Worm (Caenorhabditis elegans) whole organism, L1 larva: Measurements from ENCODE around the gene pals-29.
A peak's percentile ranks its signal among the peaks of the same experiment; 100 is the strongest.

Experiments used
- C16A3.4 ChIP-seq: fragments of 150-350 bp; optimal IDR thresholded peaks from 2 replicates; lab custom pipeline; 2014; ENCODE audit warnings: missing biosample characterization, missing genetic modification characterization
- Y116A8C.19 ChIP-seq: sonication (generic microtip); optimal IDR thresholded peaks from 2 replicates; lab custom pipeline; 2016; ENCODE audit warnings: missing compliant biosample characterization, missing genetic modification characterization, borderline replicate concordance
- aha-1 ChIP-seq: fragments of 150-350 bp; optimal IDR thresholded peaks from 2 replicates; lab custom pipeline; 2014; ENCODE audit warnings: missing biosample characterization, missing genetic modification characterization
- alr-1 ChIP-seq: fragments of 200-800 bp; sonication (Bioruptor generic); optimal IDR thresholded peaks from 2 replicates; lab custom pipeline; 2018; ENCODE audit warnings: borderline replicate concordance, mild to moderate bottlenecking, missing genetic modification characterization, missing compliant biosample characterization
- ama-1 ChIP-seq: fragments of 150-350 bp; optimal IDR thresholded peaks from 2 replicates; lab custom pipeline; 2014
- ceh-82 ChIP-seq, 3 experiments: fragments of 150-350 bp in 1 of 3; sonication (generic microtip) in 2 of 3; optimal IDR thresholded peaks; 2 replicates each; lab custom pipeline; 2014 to 2017; ENCODE audit warnings: missing biosample characterization in 3 of 3, missing genetic modification characterization in 3 of 3
- ceh-90 ChIP-seq: sonication (generic microtip); optimal IDR thresholded peaks from 2 replicates; lab custom pipeline; 2016; ENCODE audit warnings: missing genetic modification characterization, missing compliant biosample characterization
- dsc-1 ChIP-seq: sonication (generic microtip); optimal IDR thresholded peaks from 2 replicates; lab custom pipeline; 2016; ENCODE audit warnings: mild to moderate bottlenecking, missing genetic modification characterization, missing compliant biosample characterization
- efl-1 ChIP-seq, 4 experiments: fragments of 150-350 bp; optimal IDR thresholded peaks in 3 of 4; peaks in 1 of 4; 1 replicate in 1 of 4; 2 replicates in 3 of 4; lab custom pipeline; 2014; ENCODE audit warnings: missing biosample characterization in 2 of 4, missing genetic modification characterization in 2 of 4, missing genetic modification reagents in 2 of 4
- efl-3 ChIP-seq: fragments of 200-800 bp; sonication (Bioruptor generic); optimal IDR thresholded peaks from 2 replicates; lab custom pipeline; 2018; ENCODE audit warnings: mild to moderate bottlenecking, missing genetic modification characterization, missing compliant biosample characterization
- elt-2 ChIP-seq: sonication (generic microtip); optimal IDR thresholded peaks from 2 replicates; lab custom pipeline; 2016; ENCODE audit warnings: missing genetic modification characterization, mild to moderate bottlenecking, inconsistent platforms, missing compliant biosample characterization, missing genetic modification reagents
- elt-3 ChIP-seq, 6 experiments: fragments of 150-350 bp in 1 of 6; sonication (generic microtip); optimal IDR thresholded peaks; 2 replicates each; lab custom pipeline; 2017 to 2018; ENCODE audit warnings: missing biosample characterization in 6 of 6, missing genetic modification characterization in 6 of 6, inconsistent platforms in 1 of 6
- fkh-10 ChIP-seq: sonication (generic microtip); optimal IDR thresholded peaks from 2 replicates; lab custom pipeline; 2017; ENCODE audit warnings: missing biosample characterization, missing genetic modification reagents, missing genetic modification characterization
- fkh-4 ChIP-seq: sonication (generic microtip); optimal IDR thresholded peaks from 2 replicates; lab custom pipeline; 2016; ENCODE audit warnings: missing compliant biosample characterization, missing genetic modification characterization, borderline replicate concordance
- fos-1 ChIP-seq: fragments of 150-350 bp; optimal IDR thresholded peaks from 2 replicates; lab custom pipeline; 2014; ENCODE audit warnings: missing biosample characterization, missing genetic modification characterization
- grh-1 ChIP-seq: fragments of 200-800 bp; sonication (Bioruptor generic); IDR thresholded peaks from 2 replicates; pipeline ENCODE4 v1.3.6; 2022; ENCODE audit warnings: missing genetic modification reagents, missing genetic modification characterization, missing compliant biosample characterization
- hlh-4 ChIP-seq: sonication (generic microtip); optimal IDR thresholded peaks from 2 replicates; lab custom pipeline; 2016; ENCODE audit warnings: mild to moderate bottlenecking, missing genetic modification characterization, missing compliant biosample characterization
- hpl-2 ChIP-seq: fragments of 150-350 bp; optimal IDR thresholded peaks from 2 replicates; lab custom pipeline; 2014; ENCODE audit warnings: missing biosample characterization, missing genetic modification reagents, missing genetic modification characterization
- irx-1 ChIP-seq: sonication (generic microtip); optimal IDR thresholded peaks from 2 replicates; lab custom pipeline; 2016; ENCODE audit warnings: missing genetic modification characterization, missing compliant biosample characterization
- isw-1 ChIP-seq: fragments of 200-800 bp; sonication (Bioruptor generic); IDR thresholded peaks from 2 replicates; pipeline ENCODE4 v1.3.6; 2022; ENCODE audit warnings: missing genetic modification characterization, missing compliant biosample characterization
- lin-15B ChIP-seq: fragments of 150-350 bp; sonication (generic microtip); optimal IDR thresholded peaks from 3 replicates; lab custom pipeline; 2014; ENCODE audit warnings: missing biosample characterization, missing genetic modification characterization
- lsy-2 ChIP-seq, 2 experiments: fragments of 150-350 bp; optimal IDR thresholded peaks; 2 replicates each; lab custom pipeline; 2014; ENCODE audit warnings: missing biosample characterization in 2 of 2, missing genetic modification characterization in 2 of 2
- mdl-1 ChIP-seq, 2 experiments: fragments of 150-350 bp; optimal IDR thresholded peaks; 2 replicates each; lab custom pipeline; 2014 to 2017; ENCODE audit warnings: missing biosample characterization in 2 of 2, missing genetic modification characterization in 2 of 2, inconsistent platforms in 1 of 2
- mep-1 ChIP-seq: fragments of 150-350 bp; optimal IDR thresholded peaks from 2 replicates; lab custom pipeline; 2014; ENCODE audit warnings: missing biosample characterization, missing genetic modification characterization
- nhr-11 ChIP-seq: fragments of 150-350 bp; optimal IDR thresholded peaks from 2 replicates; lab custom pipeline; 2014; ENCODE audit warnings: missing biosample characterization, missing genetic modification characterization
- nhr-19 ChIP-seq: fragments of 200-800 bp; sonication (Bioruptor generic); conservative IDR thresholded peaks from 2 replicates; pipeline ENCODE4 v1.3.6; 2022; ENCODE audit warnings: missing genetic modification characterization, missing compliant biosample characterization
- nhr-237 ChIP-seq: fragments of 150-350 bp; optimal IDR thresholded peaks from 2 replicates; lab custom pipeline; 2014; ENCODE audit warnings: missing biosample characterization, missing genetic modification characterization
- nhr-28 ChIP-seq: fragments of 150-350 bp; optimal IDR thresholded peaks from 2 replicates; lab custom pipeline; 2014; ENCODE audit warnings: missing biosample characterization, missing genetic modification characterization
- nhr-47 ChIP-seq: sonication (generic microtip); optimal IDR thresholded peaks from 2 replicates; lab custom pipeline; 2016; ENCODE audit warnings: mild to moderate bottlenecking, missing genetic modification characterization, moderate library complexity, missing compliant biosample characterization
- nhr-71 ChIP-seq: sonication (generic microtip); optimal IDR thresholded peaks from 2 replicates; lab custom pipeline; 2016; ENCODE audit warnings: mild to moderate bottlenecking, missing genetic modification characterization, moderate library complexity, missing compliant biosample characterization
- nhr-76 ChIP-seq: sonication (generic microtip); optimal IDR thresholded peaks from 2 replicates; lab custom pipeline; 2017; ENCODE audit warnings: missing biosample characterization, missing genetic modification characterization
- nhr-77 ChIP-seq: fragments of 150-350 bp; optimal IDR thresholded peaks from 2 replicates; lab custom pipeline; 2014; ENCODE audit warnings: missing biosample characterization, missing genetic modification characterization
- nhr-85 ChIP-seq: sonication (generic microtip); peaks from one replicate; lab custom pipeline; 2016; ENCODE audit warnings: missing genetic modification characterization, inconsistent platforms, missing compliant biosample characterization
- nhr-90 ChIP-seq: sonication (generic microtip); optimal IDR thresholded peaks from 2 replicates; lab custom pipeline; 2016; ENCODE audit warnings: mild to moderate bottlenecking, missing genetic modification characterization, missing compliant biosample characterization; ENCODE audit not compliant: poor library complexity
- pag-3 ChIP-seq: sonication (generic microtip); optimal IDR thresholded peaks from 2 replicates; lab custom pipeline; 2017; ENCODE audit warnings: missing genetic modification characterization, mild to moderate bottlenecking, missing compliant biosample characterization, antibody characterized with exemption, borderline replicate concordance; ENCODE audit not compliant: insufficient read depth
- rnt-1 ChIP-seq: sonication (generic microtip); optimal IDR thresholded peaks from 2 replicates; lab custom pipeline; 2016; ENCODE audit warnings: mild to moderate bottlenecking, missing genetic modification characterization, moderate library complexity, missing compliant biosample characterization
- skn-1 ChIP-seq: fragments of 150-350 bp; optimal IDR thresholded peaks from 2 replicates; lab custom pipeline; 2014; ENCODE audit warnings: missing biosample characterization, missing genetic modification characterization
- sptf-1 ChIP-seq: fragments of 150-350 bp; optimal IDR thresholded peaks from 2 replicates; lab custom pipeline; 2014; ENCODE audit warnings: missing biosample characterization, missing genetic modification characterization
- sup-37 ChIP-seq: fragments of 200-800 bp; sonication (Bioruptor generic); optimal IDR thresholded peaks from 2 replicates; lab custom pipeline; 2018; ENCODE audit warnings: mild to moderate bottlenecking, missing genetic modification characterization, missing compliant biosample characterization
- swsn-7 ChIP-seq: sonication (generic microtip); optimal IDR thresholded peaks from 2 replicates; lab custom pipeline; 2016; ENCODE audit warnings: missing genetic modification characterization, missing compliant biosample characterization
- unc-130 ChIP-seq: fragments of 150-350 bp; optimal IDR thresholded peaks from 2 replicates; lab custom pipeline; 2017; ENCODE audit warnings: missing biosample characterization, missing genetic modification characterization, inconsistent platforms
- unc-30 ChIP-seq: sonication (generic microtip); optimal IDR thresholded peaks from 2 replicates; lab custom pipeline; 2017; ENCODE audit warnings: missing biosample characterization, missing genetic modification characterization
- zag-1 ChIP-seq: fragments of 150-350 bp; optimal IDR thresholded peaks from 2 replicates; lab custom pipeline; 2014; ENCODE audit warnings: missing biosample characterization, missing genetic modification characterization
- zip-4 ChIP-seq: fragments of 200-800 bp; sonication (Bioruptor generic); optimal IDR thresholded peaks from 2 replicates; lab custom pipeline; 2018; ENCODE audit warnings: mild to moderate bottlenecking, missing genetic modification characterization, moderate library complexity, missing compliant biosample characterization
- ztf-11 ChIP-seq, 2 experiments: sonication (generic microtip); optimal IDR thresholded peaks; 2 replicates each; lab custom pipeline; 2016 to 2017; ENCODE audit warnings: missing genetic modification characterization in 2 of 2, missing biosample characterization in 1 of 2, missing compliant biosample characterization in 1 of 2
- ztf-4 ChIP-seq: fragments of 150-350 bp; optimal IDR thresholded peaks from 2 replicates; lab custom pipeline; 2014; ENCODE audit warnings: missing biosample characterization, missing genetic modification characterization

pals-29 gene

DNA sequence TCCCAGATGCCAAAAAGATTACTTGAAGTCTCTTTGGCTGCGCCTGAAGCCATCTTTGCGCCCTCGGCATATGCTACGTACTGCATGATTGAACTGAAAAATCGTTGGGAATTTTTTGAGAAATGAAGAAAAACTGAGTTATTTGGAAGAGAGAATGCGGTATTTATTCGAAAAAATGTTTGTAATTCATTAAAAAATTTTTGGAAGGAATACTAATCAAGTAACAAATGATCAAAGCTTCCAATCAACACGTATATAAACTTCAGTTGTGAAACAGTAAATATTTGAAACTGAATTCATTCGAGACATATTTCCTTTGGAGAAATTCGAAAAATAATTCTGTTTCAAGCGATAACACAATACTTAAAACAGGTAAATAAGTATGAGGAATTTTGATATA is at the start of gene pals-29:
TSS of gene pals-29 (minus strand) at position 101 of the 400 bp plus-strand sequence.
- TF ChIP-seq nhr-47 = no peak
- no peak for TF ChIP-seq C16A3.4
- no peak for TF ChIP-seq irx-1 (tag; lab: Kevin White, UChicago)
- no peak for TF ChIP-seq ama-1 (lab: Kevin White, UChicago)
- TF ChIP-seq elt-3 (tag; optimal IDR thresholded peaks at IDR 0.05; lab: Kevin White, UChicago) = no peak

DNA sequence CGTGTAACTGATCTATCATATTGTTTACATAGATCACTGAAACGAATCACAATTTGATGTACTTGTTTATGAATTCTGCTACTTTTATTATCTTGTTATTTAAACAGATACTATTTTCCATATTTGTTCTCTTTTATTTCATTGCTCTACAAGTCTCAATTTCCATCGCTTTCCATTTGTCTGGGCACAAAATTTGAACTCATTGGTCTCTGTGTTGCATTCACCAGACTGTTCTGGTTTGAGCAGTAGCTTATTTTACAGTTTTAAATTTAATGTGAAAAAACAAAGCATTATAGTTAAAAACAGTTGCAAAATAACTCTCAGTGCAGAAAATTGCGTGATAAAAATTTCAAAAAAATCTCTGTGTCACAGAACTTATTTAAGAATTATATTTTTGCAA is 45.2 kb upstream of the pals-29 start:
- TF ChIP-seq hlh-4 (tag; lab: Kevin White, UChicago) (no peak), skn-1 (tag; lab: Kevin White, UChicago) (no peak), efl-1 (optimal IDR thresholded peaks at IDR 0.05; lab: Kevin White, UChicago) (no peak), efl-1 (GFP tag; optimal IDR thresholded peaks at IDR 0.05 in 1 of 2; lab: Kevin White, UChicago) (peak in 1 of 2 experiments; percentile 90), nhr-71 (tag; lab: Kevin White, UChicago) (no peak)

DNA sequence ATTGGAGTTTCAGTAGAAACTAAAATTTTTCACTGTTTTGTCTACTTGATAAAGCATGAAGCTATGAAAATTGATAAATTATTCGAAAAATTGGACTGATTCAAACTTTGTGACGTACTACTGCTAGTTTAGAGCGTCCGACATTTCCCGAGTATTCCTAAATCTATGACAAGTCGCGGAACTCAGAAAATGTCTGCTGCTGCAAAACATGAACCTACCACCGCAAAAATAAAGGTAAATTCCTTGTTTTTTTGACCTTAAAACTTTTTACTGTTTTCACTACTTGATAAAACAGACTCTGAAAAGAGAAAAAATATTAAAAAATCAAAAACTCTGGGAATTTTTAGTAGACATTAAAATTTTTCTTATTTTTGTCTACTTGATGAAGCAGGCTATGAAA is 44.3 kb upstream of the pals-29 start:
- TF ChIP-seq hpl-2 (GFP tag; lab: Kevin White, UChicago) (no peak), lin-15B (tag; lab: Kevin White, UChicago) (no peak), zip-4 (GFP tag; lab: Kevin White, UChicago) (no peak), fkh-4 (tag; lab: Kevin White, UChicago) (no peak), pag-3 (no peak), fkh-10 (GFP tag; lab: Kevin White, UChicago) (no peak), Y116A8C.19 (tag; lab: Kevin White, UChicago) (no peak), isw-1 (no peak), unc-130 (tag; lab: Kevin White, UChicago) (no peak), unc-30 (no peak), sup-37 (GFP tag; lab: Kevin White, UChicago) (no peak), nhr-85 (tag; lab: Kevin White, UChicago) (no peak), fos-1 (tag; lab: Kevin White, UChicago) (no peak), nhr-28 (no peak), ceh-90 (tag; lab: Kevin White, UChicago) (no peak), grh-1 (no peak), ceh-82 (tag; optimal IDR thresholded peaks at IDR 0.05; lab: Kevin White, UChicago) (no peak), zag-1 (tag; lab: Kevin White, UChicago) (no peak), nhr-90 (tag; lab: Kevin White, UChicago) (no peak)

DNA sequence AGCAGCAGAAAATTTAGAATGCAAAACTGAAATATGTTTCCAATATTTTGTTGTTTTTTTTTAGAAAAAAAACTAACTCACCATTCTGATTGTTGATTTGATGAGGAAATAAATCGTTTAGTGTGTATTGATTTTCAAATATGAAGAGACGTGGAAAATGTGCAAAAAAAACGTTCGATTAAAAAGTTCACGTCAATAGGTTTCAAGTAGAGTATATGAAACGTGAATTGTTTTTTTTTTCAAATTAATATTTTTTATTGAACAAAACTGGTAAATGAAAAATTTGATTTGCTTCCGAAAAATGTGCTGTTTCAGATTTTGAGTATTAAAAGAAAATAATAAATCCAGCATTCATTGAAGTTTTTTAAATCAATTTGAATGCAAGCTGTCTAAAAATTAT is 38.5 kb upstream of the pals-29 start, which contains the start of gene irld-18:
TSS of gene irld-18 (minus strand) at position 101 of the 400 bp plus-strand sequence.
- TF ChIP-seq elt-3 (tag; optimal IDR thresholded peaks at IDR 0.05; lab: Kevin White, UChicago) = no peak
- no peak for TF ChIP-seq ceh-90 (tag; lab: Kevin White, UChicago)
- TF ChIP-seq lsy-2 (tag; optimal IDR thresholded peaks at IDR 0.05; lab: Kevin White, UChicago) = no peak
- TF ChIP-seq mep-1 = no peak
- no peak for TF ChIP-seq ama-1 (lab: Kevin White, UChicago)
- no peak for TF ChIP-seq alr-1 (tag; lab: Kevin White, UChicago)
- no peak for TF ChIP-seq nhr-19 (GFP tag; lab: Robert Waterston, UW)
- no peak for TF ChIP-seq nhr-76
- TF ChIP-seq mdl-1 (tag; optimal IDR thresholded peaks at IDR 0.05; lab: Kevin White, UChicago) = no peak

DNA sequence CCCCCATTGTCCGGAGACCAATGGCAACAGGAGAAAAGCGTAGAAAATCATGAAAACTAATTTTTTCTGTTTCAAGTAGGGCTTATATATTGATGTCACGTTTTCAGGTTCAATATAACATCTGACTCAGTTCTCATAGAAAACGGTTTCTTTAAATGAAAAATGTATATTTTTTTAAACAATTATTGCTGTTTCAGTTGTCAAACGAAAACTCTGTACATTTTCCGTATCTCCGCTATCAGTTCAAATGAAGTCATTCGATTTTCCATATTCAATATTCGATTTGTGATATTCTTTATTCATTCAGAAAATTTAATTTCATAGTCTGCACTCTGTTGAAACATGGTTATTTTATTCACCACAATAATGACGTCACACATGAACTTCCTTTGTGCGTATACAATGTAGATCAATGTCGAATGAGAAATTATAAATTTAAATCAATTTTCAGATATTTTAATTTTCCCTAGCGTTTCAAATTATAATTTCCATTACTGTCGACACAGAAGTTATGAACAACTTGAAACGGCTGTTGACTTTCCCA is 36.3 kb upstream of the pals-29 start, which contains the start of gene Y57G11B.8:
TSS of gene Y57G11B.8 (minus strand) at position 51 of the 544 bp plus-strand sequence.
- TF ChIP-seq ztf-4 (tag; lab: Kevin White, UChicago) = no peak
- no peak for TF ChIP-seq nhr-237 (tag; lab: Kevin White, UChicago)
- no peak for TF ChIP-seq elt-2 (tag; lab: Kevin White, UChicago)
- no peak for TF ChIP-seq rnt-1 (tag; lab: Kevin White, UChicago)
- no peak for TF ChIP-seq ama-1 (lab: Kevin White, UChicago)
- no peak for TF ChIP-seq dsc-1 (tag; lab: Kevin White, UChicago)
- no peak for TF ChIP-seq alr-1 (tag; lab: Kevin White, UChicago)
- no peak for TF ChIP-seq ztf-11 (tag; optimal IDR thresholded peaks at IDR 0.05; lab: Kevin White, UChicago)
- no peak for TF ChIP-seq efl-3 (GFP tag; lab: Kevin White, UChicago)
- TF ChIP-seq mep-1 = no peak
- no peak for TF ChIP-seq fkh-4 (tag; lab: Kevin White, UChicago)
- TF ChIP-seq unc-30 = no peak
- TF ChIP-seq swsn-7 (tag; lab: Kevin White, UChicago) = no peak
- no peak for TF ChIP-seq aha-1 (tag; lab: Kevin White, UChicago)
- TF ChIP-seq nhr-11 = no peak
- no peak for TF ChIP-seq sptf-1 (tag; lab: Kevin White, UChicago)
- no peak for TF ChIP-seq nhr-77 (tag; lab: Kevin White, UChicago)
